Fruit fly (Drosophila melanogaster) whole organism, larva: ENCODE results near the gene CG13991.

Source experiments
- noc ChIP-seq: fragments of 200-800 bp; sonication (Bioruptor generic); optimal IDR thresholded peaks from 3 replicates; lab custom pipeline; 2019; ENCODE audit warnings: missing biosample characterization, mild to moderate bottlenecking, missing genetic modification characterization, moderate library complexity

Gene CG13991

DNA sequence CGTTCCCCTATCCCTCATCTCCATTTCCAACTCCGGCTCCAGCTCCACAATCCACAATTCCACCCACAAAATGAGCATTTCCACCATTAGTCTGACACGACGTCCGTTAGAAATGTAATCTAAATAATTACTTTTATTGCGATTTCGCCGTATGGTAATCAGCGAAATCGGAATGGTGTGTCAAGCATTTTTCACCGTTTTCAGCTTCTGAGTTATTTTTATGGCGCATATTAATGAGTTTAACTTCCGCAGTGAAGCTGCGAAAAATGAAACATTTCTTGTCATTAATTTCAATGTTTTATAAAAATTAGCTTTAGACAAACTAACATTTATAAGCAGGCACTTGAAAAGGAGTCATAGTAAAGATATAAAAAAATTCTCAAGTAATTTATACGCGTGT is 20.9 kb downstream of the CG13991 start, which contains the start of gene CG13989:
CG13989 (plus strand) TSS at position 301 of the 400 bp plus-strand sequence.
- TF ChIP-seq noc (tag; lab: Kevin White, UChicago) = no peak

DNA sequence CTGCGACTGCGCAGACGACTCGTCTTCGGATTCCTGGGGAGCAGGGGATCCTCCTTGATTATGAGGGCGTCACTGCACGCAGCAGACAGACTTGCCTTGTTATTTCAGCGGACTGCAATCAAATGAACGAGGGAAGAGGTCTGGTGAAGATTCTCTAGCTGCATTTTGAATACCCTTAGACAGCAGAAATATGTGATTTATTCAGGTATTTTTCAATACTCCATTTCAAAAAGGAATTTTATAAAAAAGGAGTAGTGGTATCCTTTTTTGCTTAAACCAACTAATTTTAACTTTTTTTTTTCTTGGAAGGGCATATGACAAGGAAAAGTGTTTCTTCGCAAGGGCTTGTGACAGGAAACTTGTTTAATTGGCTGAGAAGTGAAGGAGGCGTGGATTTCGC is 26.5 kb downstream of the CG13991 start:
- TF ChIP-seq noc (tag; lab: Kevin White, UChicago) = no peak

DNA sequence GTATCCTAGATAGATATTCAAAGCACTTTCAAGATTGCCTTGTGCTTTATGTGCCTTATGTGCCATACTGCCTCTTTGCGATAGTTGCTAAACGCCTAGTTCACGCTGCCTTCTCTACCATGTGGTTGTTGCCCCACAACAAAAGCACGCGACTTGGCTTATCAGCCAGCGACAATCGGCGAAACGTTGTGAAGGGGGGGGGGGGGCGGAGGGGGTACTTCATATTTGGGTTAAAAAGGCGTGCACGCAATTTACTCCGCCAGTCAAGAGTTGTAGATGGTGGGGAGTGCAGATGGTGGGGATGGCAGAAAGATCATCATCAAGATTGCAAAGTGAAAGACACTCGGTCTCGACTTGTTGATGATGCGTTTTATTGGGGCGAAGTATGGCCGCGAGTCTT is 29.9 kb downstream of the CG13991 start:
- TF ChIP-seq noc (tag; lab: Kevin White, UChicago) = no peak

- no peak for TF ChIP-seq noc (tag; lab: Kevin White, UChicago)
Observed at dm6 chr2L:6171166-6171565, 32.0 kb downstream of the CG13991 start.

dm6 chr2L:6172996-6173395 is 33.8 kb downstream of the CG13991 start:
- no peak for TF ChIP-seq noc (tag; lab: Kevin White, UChicago)

DNA sequence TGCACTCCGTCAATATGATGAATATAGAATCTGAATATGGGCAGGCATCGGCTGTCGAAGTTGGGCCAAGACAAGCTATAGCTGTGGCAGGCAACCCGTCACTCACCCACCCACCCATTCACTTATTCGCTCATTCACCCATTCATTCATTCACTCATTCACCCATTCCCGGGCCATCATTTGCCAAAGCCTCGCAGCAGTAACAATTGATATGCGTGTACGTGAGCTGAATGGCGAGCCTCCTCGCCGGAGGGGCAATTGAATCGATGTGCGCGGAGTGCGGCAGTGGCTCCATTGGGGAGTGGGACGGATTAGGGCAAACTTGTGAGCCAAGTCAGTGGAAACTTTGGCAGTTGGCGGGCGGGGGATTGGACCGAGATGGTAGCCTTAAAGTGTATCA is 37.2 kb downstream of the CG13991 start:
- no peak for TF ChIP-seq noc (tag; lab: Kevin White, UChicago)

DNA sequence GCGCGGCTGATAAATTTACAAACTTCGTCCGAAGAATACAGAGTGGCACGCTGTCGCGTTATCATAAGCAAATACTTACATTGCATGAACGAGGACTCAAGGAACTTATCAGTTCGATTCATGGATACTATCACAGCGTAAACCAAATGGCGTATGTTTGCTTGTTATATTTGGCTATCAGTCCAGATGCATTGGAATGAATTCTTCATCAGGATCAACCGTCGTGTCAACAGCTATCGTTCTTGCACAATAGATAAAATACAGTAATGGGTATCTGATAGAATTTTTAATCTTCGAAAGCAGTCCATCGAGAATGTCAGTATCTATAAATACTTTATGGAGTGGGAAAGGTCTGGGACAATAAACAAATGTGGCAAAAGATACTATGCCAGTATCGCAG is 38.0 kb downstream of the CG13991 start:
- no peak for TF ChIP-seq noc (tag; lab: Kevin White, UChicago)

DNA sequence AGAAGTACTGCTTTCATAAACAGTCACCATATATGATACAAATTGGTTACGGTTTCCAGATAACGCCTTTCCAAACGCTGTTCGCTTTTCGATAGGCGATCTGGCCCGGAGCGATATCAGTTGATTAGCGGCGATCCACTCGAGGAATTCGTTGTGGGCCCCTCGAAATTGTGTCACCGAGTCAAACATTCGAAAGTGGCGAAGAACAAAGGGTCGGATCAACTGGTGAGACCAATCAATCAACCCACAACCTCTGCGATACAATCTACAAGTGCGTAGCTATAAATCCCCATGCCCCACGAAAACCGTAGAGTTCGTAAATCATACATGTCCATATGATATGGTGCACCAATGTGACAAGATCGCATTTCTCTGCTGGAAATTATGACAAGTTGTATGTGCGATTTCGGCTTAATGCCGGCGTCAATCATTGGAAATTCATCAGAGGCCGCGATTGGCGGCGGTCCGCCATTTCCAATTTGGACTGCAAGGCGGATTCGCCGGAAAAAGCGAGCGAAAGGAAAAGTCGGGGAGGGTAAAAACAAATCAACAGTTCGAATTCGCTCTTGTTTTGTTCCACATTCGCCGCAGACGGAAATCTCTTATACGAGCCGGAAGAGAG is 39.0 kb downstream of the CG13991 start:
- no peak for TF ChIP-seq noc (tag; lab: Kevin White, UChicago)

dm6 chr2L:6178740-6179633 is 39.8 kb downstream of the CG13991 start, which contains the start of gene smal:
smal (plus strand) TSS chr2L:6179133.
- no peak for TF ChIP-seq noc (tag; lab: Kevin White, UChicago)

DNA sequence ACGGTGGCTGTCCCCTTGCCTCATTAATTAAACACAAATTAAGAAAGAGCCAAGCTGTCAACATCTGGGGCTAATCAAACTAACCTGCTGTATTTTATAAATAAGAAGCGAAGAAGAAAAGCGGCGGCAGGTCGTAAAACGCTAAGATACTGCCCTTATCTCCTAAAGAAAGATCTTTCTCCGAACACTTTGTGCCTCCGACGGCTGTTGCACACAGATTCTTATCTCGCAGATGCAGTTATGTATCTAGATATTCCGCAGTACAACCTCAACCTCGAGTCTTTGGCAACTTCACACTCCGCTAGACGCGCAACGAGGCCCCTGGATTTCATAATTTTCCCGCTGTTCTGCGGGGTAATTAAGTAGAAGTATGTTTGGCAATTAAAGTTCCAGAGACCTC is 40.8 kb downstream of the CG13991 start:
- TF ChIP-seq noc (tag; lab: Kevin White, UChicago) = no peak

dm6 chr2L:6186356-6186755 is 47.2 kb downstream of the CG13991 start:
- TF ChIP-seq noc (tag; lab: Kevin White, UChicago) = no peak

- TF ChIP-seq noc (tag; lab: Kevin White, UChicago) = no peak
Observed at dm6 chr2L:6193004-6193566, 53.9 kb downstream of the CG13991 start.

DNA sequence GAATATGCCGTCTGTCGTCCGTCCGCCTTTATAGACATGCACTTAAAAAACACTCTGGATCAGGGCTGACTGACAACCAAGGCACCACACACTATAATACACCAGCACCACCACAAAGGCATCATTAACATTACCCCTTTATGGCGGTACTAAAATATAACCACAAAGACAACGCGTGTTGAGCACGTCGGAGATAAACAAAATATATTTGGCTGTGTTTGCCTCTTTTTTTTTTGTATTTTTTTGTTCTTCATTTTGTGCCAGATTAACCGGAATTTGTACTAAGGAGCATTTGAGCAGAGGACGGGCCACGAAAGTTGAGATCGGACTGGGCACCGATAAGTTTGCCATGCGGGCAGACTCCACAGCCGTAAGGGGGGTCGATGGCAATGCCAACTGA is 54.9 kb downstream of the CG13991 start:
- no peak for TF ChIP-seq noc (tag; lab: Kevin White, UChicago)
